Worm (Caenorhabditis elegans): ENCODE data around the gene rpy-1.

- TF ChIP-seq F13H6.1 (tag; optimal IDR thresholded peaks at IDR 0.05) (no peak), sdc-2 (tag; optimal IDR thresholded peaks at IDR 0.05) (no peak), nhr-11 (tag; optimal IDR thresholded peaks at IDR 0.05) (no peak)
Measured at ce11 chrII:6713003-6713402, 7.6 kb upstream of the rpy-1 start.

Data from whole organism, late embryonic.